Fruit fly (Drosophila melanogaster) whole organism, pupa: ENCODE measurements around the gene CG14722.

Experiments
- CG10348 ChIP-seq: fragments of 200-800 bp; sonication (Bioruptor generic); IDR thresholded peaks from 2 replicates; pipeline ENCODE4 v1.3.6; 2022; ENCODE audit warnings: missing biosample characterization, missing genetic modification characterization
- CG12605 ChIP-seq: fragments of 200-800 bp; sonication (Bioruptor generic); IDR thresholded peaks from 2 replicates; pipeline ENCODE4 v1.3.6; 2022; ENCODE audit warnings: missing biosample characterization, missing genetic modification characterization
- CG13204 ChIP-seq: fragments of 200-800 bp; sonication (Bioruptor generic); optimal IDR thresholded peaks from 2 replicates; lab custom pipeline; 2018; ENCODE audit warnings: missing biosample characterization, mild to moderate bottlenecking, missing genetic modification characterization, moderate library complexity
- CG14655 ChIP-seq: fragments of 200-800 bp; sonication (Bioruptor generic); optimal IDR thresholded peaks from 3 replicates; lab custom pipeline; 2017; ENCODE audit warnings: mild to moderate bottlenecking, missing biosample characterization, missing genetic modification reagents, missing genetic modification characterization
- CG15710 ChIP-seq: fragments of 200-800 bp; sonication (Bioruptor generic); optimal IDR thresholded peaks from 2 replicates; lab custom pipeline; 2018; ENCODE audit warnings: missing biosample characterization, mild to moderate bottlenecking, missing genetic modification characterization, moderate library complexity
- CG17806 ChIP-seq: fragments of 200-800 bp; sonication (Bioruptor generic); optimal IDR thresholded peaks from 2 replicates; lab custom pipeline; 2018; ENCODE audit warnings: missing biosample characterization, mild to moderate bottlenecking, missing genetic modification characterization, moderate library complexity
- CG32121 ChIP-seq: fragments of 200-800 bp; sonication (Bioruptor generic); IDR thresholded peaks from 2 replicates; pipeline ENCODE4 v1.3.6; 2022; ENCODE audit warnings: missing biosample characterization, missing genetic modification characterization
- CG34367 ChIP-seq: fragments of 200-800 bp; sonication (Bioruptor generic); optimal IDR thresholded peaks from 2 replicates; lab custom pipeline; 2018; ENCODE audit warnings: missing biosample characterization, mild to moderate bottlenecking, missing genetic modification characterization
- CG4496 ChIP-seq: fragments of 200-800 bp; sonication (Bioruptor generic); IDR thresholded peaks from 3 replicates; pipeline ENCODE4 v1.3.6; 2022; ENCODE audit warnings: missing biosample characterization, missing genetic modification characterization
- CG8159 ChIP-seq: fragments of 200-800 bp; sonication (Bioruptor generic); optimal IDR thresholded peaks from 3 replicates; lab custom pipeline; 2018; ENCODE audit warnings: missing biosample characterization, mild to moderate bottlenecking, missing genetic modification characterization, moderate library complexity
- CG8301 ChIP-seq: fragments of 200-800 bp; sonication (Bioruptor generic); optimal IDR thresholded peaks from 2 replicates; lab custom pipeline; 2018; ENCODE audit warnings: missing biosample characterization, mild to moderate bottlenecking, missing genetic modification characterization
- CG9948 ChIP-seq: fragments of 200-800 bp; sonication (Bioruptor generic); optimal IDR thresholded peaks from 2 replicates; lab custom pipeline; 2018; ENCODE audit warnings: missing biosample characterization, mild to moderate bottlenecking, missing genetic modification characterization, moderate library complexity
- D1 ChIP-seq: fragments of 200-800 bp; sonication (Bioruptor generic); optimal IDR thresholded peaks from 2 replicates; lab custom pipeline; 2018; ENCODE audit warnings: missing biosample characterization, mild to moderate bottlenecking, missing genetic modification characterization, moderate library complexity
- EcR ChIP-seq: fragments of 200-800 bp; sonication (Bioruptor generic); optimal IDR thresholded peaks from 3 replicates; lab custom pipeline; 2019; ENCODE audit warnings: missing biosample characterization, missing genetic modification characterization, mild to moderate bottlenecking, moderate library complexity, missing genetic modification reagents
- Ets98B ChIP-seq: fragments of 200-800 bp; sonication (Bioruptor generic); IDR thresholded peaks from 2 replicates; pipeline ENCODE4 v1.3.6; 2022; ENCODE audit warnings: missing biosample characterization, missing genetic modification characterization
- Pif1A ChIP-seq: fragments of 200-800 bp; sonication (Bioruptor generic); optimal IDR thresholded peaks from 3 replicates; lab custom pipeline; 2016; ENCODE audit warnings: missing biosample characterization, missing genetic modification characterization
- Pif1B ChIP-seq: fragments of 200-800 bp; sonication (Bioruptor generic); optimal IDR thresholded peaks from 3 replicates; lab custom pipeline; 2016; ENCODE audit warnings: missing biosample characterization, missing genetic modification characterization
- Snoo ChIP-seq: fragments of 200-800 bp; sonication (Bioruptor generic); optimal IDR thresholded peaks from 3 replicates; lab custom pipeline; 2017; ENCODE audit warnings: missing biosample characterization, mild to moderate bottlenecking, missing genetic modification characterization, inconsistent platforms
- fd96Ca ChIP-seq: fragments of 200-800 bp; sonication (Bioruptor generic); IDR thresholded peaks from 3 replicates; pipeline ENCODE4 v1.3.6; 2022; ENCODE audit warnings: missing biosample characterization, missing genetic modification characterization
- gl ChIP-seq: fragments of 200-800 bp; sonication (Bioruptor generic); optimal IDR thresholded peaks from 2 replicates; lab custom pipeline; 2018; ENCODE audit warnings: missing biosample characterization, mild to moderate bottlenecking, missing genetic modification characterization
- rn ChIP-seq: fragments of 200-800 bp; sonication (Bioruptor generic); IDR thresholded peaks from 2 replicates; pipeline ENCODE4 v1.3.6; 2022; ENCODE audit warnings: missing biosample characterization, missing genetic modification characterization

The CG14722 gene

dm6 chr3R:11776068-11776767 lies 34.5 kb downstream of the CG14722 start:
- TF ChIP-seq gl (tag; lab: Kevin White, UChicago) (no peak), CG12605 (GFP tag; lab: Robert Waterston, UW) (no peak), CG15710 (tag; lab: Kevin White, UChicago) (no peak), Snoo (tag; lab: Kevin White, UChicago) (no peak), D1 (tag; lab: Kevin White, UChicago) (no peak), Pif1A (GFP tag; lab: Kevin White, UChicago) (no peak)
- TF ChIP-seq, all 21 proteins: peak for 0

- TF ChIP-seq CG12605 (GFP tag; lab: Robert Waterston, UW) (peak; percentile 44; the same call in 1 of the 2 replicates), CG9948 (tag; lab: Kevin White, UChicago) (no peak), CG34367 (tag; lab: Kevin White, UChicago) (no peak), Snoo (tag; lab: Kevin White, UChicago) (no peak), Ets98B (GFP tag; lab: Robert Waterston, UW) (peak; percentile 32; the same call in 1 of the 2 replicates), CG32121 (GFP tag; lab: Robert Waterston, UW) (peak; percentile 58), CG15710 (tag; lab: Kevin White, UChicago) (no peak), Pif1A (GFP tag; lab: Kevin White, UChicago) (peak; percentile 26), CG8159 (tag; lab: Kevin White, UChicago) (no peak), Pif1B (GFP tag; lab: Kevin White, UChicago) (no peak), CG10348 (GFP tag; lab: Robert Waterston, UW) (no peak), CG14655 (GFP tag; lab: Kevin White, UChicago) (peak; percentile 8), CG4496 (no peak; the same call in 1 of the 3 replicates), rn (GFP tag; lab: Robert Waterston, UW) (no peak), EcR (peak; percentile 50), CG13204 (GFP tag; lab: Kevin White, UChicago) (peak; percentile 39)
These were observed 35.4 kb downstream of the CG14722 start for dm6 chr3R:11777058-11777457.

- TF ChIP-seq CG9948 (tag; lab: Kevin White, UChicago) (peak; percentile 44), CG14655 (GFP tag; lab: Kevin White, UChicago) (peak; percentile 75), CG8301 (no peak), D1 (tag; lab: Kevin White, UChicago) (no peak), CG13204 (GFP tag; lab: Kevin White, UChicago) (peak; percentile 61), CG4496 (peak; percentile 44; the same call in 1 of the 3 replicates), CG17806 (tag; lab: Kevin White, UChicago) (no peak), Snoo (tag; lab: Kevin White, UChicago) (peak; percentile 63), CG34367 (tag; lab: Kevin White, UChicago) (peak; percentile 57), gl (tag; lab: Kevin White, UChicago) (peak; percentile 27), EcR (peak; percentile 55), CG8159 (tag; lab: Kevin White, UChicago) (peak; percentile 57), CG10348 (GFP tag; lab: Robert Waterston, UW) (0 out of 2 replicates have a peak, but pooled peaks have one; percentile 5), Pif1A (GFP tag; lab: Kevin White, UChicago) (peak; percentile 47), CG12605 (GFP tag; lab: Robert Waterston, UW) (peak; percentile 64), fd96Ca (GFP tag; lab: Robert Waterston, UW) (peak; percentile 67), Pif1B (GFP tag; lab: Kevin White, UChicago) (no peak), CG32121 (GFP tag; lab: Robert Waterston, UW) (peak; percentile 57; the same call in 1 of the 2 replicates), rn (GFP tag; lab: Robert Waterston, UW) (0 out of 2 replicates have a peak, but pooled peaks have one; percentile 9), Ets98B (GFP tag; lab: Robert Waterston, UW) (peak; percentile 72), CG15710 (tag; lab: Kevin White, UChicago) (peak; percentile 72)
These were observed 36.5 kb downstream of the CG14722 start for dm6 chr3R:11778012-11778865.

DNA sequence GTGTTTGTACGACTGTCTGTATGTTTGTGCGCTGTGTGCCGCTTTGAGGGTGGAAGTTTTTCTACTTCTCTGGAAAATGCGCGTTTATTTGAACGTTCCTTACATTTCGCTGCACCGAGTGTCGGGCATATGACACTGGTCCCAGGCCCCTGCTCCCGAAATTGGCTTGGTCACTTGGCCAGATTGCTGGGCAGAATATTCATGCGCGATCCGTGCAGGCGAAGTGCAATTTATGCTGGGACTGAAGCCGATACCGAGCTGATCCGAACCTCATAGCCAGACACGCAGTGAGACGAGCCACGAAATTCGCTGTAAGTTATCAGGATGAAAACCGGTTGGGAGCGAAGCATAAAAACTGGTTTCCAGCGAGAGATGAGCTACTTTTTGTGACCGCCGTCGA lies 37.2 kb downstream of the CG14722 start:
- TF ChIP-seq CG4496 (peak; percentile 82), gl (tag; lab: Kevin White, UChicago) (no peak), fd96Ca (GFP tag; lab: Robert Waterston, UW) (peak; percentile 84), CG13204 (GFP tag; lab: Kevin White, UChicago) (no peak), CG15710 (tag; lab: Kevin White, UChicago) (no peak), CG12605 (GFP tag; lab: Robert Waterston, UW) (0 out of 2 replicates have a peak, but pooled peaks have one; percentile 15), rn (GFP tag; lab: Robert Waterston, UW) (peak; percentile 6; the same call in 1 of the 2 replicates), CG17806 (tag; lab: Kevin White, UChicago) (no peak), Ets98B (GFP tag; lab: Robert Waterston, UW) (peak; percentile 78), CG32121 (GFP tag; lab: Robert Waterston, UW) (peak; percentile 40; the same call in 1 of the 2 replicates)
